Fruit fly (Drosophila melanogaster): ENCODE data around the gene Tgi.

The Tgi gene

dm6 chr3L:13477453-13478184 is 9.0 kb upstream of the Tgi start, which contains the start of gene stv (continued):
- TF ChIP-seq CG9932 (GFP tag; IDR thresholded peaks at IDR 0.05) (peak; percentile 30; the same call in 1 of the 2 replicates), insv (GFP tag; optimal IDR thresholded peaks at IDR 0.05) (no peak), crol (GFP tag; IDR thresholded peaks at IDR 0.05) (peak; percentile 70), stc (GFP tag; IDR thresholded peaks at IDR 0.05) (0 out of 2 replicates have a peak, but pooled peaks have one; percentile 35), Atf6 (GFP tag; IDR thresholded peaks at IDR 0.05) (peak; percentile 7; the same call in 1 of the 2 replicates), CG10543 (GFP tag; optimal IDR thresholded peaks at IDR 0.05) (peak; percentile 57), CG6175 (GFP tag; IDR thresholded peaks at IDR 0.05) (0 out of 3 replicates have a peak, but pooled peaks have one; percentile 28), sob (GFP tag; IDR thresholded peaks at IDR 0.05) (0 out of 2 replicates have a peak, but pooled peaks have one; percentile 7), dysf (GFP tag; IDR thresholded peaks at IDR 0.05) (peak; percentile 6; the same call in 1 of the 3 replicates), unpg (GFP tag; optimal IDR thresholded peaks at IDR 0.05) (no peak), Jarid2 (GFP tag; optimal IDR thresholded peaks at IDR 0.05) (peak; percentile 93), otp (GFP tag; IDR thresholded peaks at IDR 0.05) (0 out of 3 replicates have a peak, but pooled peaks have one; percentile 41), mirr (GFP tag; optimal IDR thresholded peaks at IDR 0.05) (peak; percentile 11), CG12744 (GFP tag; optimal IDR thresholded peaks at IDR 0.05) (no peak), CG17359 (tag; optimal IDR thresholded peaks at IDR 0.05) (no peak), CG14441 (GFP tag; IDR thresholded peaks at IDR 0.05) (peak; percentile 27; the same call in 1 of the 2 replicates), CG6813 (GFP tag; optimal IDR thresholded peaks at IDR 0.05) (peak; percentile 7), z (GFP tag; IDR thresholded peaks at IDR 0.05) (0 out of 3 replicates have a peak, but pooled peaks have one; percentile 31), NFAT (GFP tag; IDR thresholded peaks at IDR 0.05) (peak; percentile 56; the same call in 1 of the 2 replicates), CG11456 (GFP tag; IDR thresholded peaks at IDR 0.05) (peak; percentile 37; the same call in 2 of the 3 replicates), sr (GFP tag; IDR thresholded peaks at IDR 0.05) (peak; percentile 64; the same call in 2 of the 3 replicates), Six4 (GFP tag; optimal IDR thresholded peaks at IDR 0.05) (no peak), ci (GFP tag; IDR thresholded peaks at IDR 0.05) (0 out of 3 replicates have a peak, but pooled peaks have one; percentile 36), B-H1 (GFP tag; IDR thresholded peaks at IDR 0.05) (peak; percentile 23; the same call in 1 of the 3 replicates), CG4360 (GFP tag; IDR thresholded peaks at IDR 0.05) (peak; percentile 86), Gug (GFP tag; IDR thresholded peaks at IDR 0.05) (peak; percentile 28; the same call in 1 of the 4 replicates), H2.0 (GFP tag; IDR thresholded peaks at IDR 0.05) (no peak), BtbVII (GFP tag; optimal IDR thresholded peaks at IDR 0.05) (peak; percentile 28), slbo (GFP tag; IDR thresholded peaks at IDR 0.05) (peak; percentile 38; the same call in 1 of the 2 replicates), ftz-f1 (GFP tag; optimal IDR thresholded peaks at IDR 0.05) (peak; percentile 28), Bgb (GFP tag; IDR thresholded peaks at IDR 0.05; ENCODE audit: partially characterized antibody) (0 out of 2 replicates have a peak, but pooled peaks have one; percentile 31), CG4707 (GFP tag; optimal IDR thresholded peaks at IDR 0.05) (no peak), aop (GFP tag; IDR thresholded peaks at IDR 0.05) (no peak), CG32767 (GFP tag; IDR thresholded peaks at IDR 0.05) (0 out of 2 replicates have a peak, but pooled peaks have one; percentile 10), Med (GFP tag) (peak; percentile 49), CG12299 (tag; optimal IDR thresholded peaks at IDR 0.05) (no peak), CG10431 (GFP tag; optimal IDR thresholded peaks at IDR 0.05) (peak; percentile 8), CG18599 (GFP tag; optimal IDR thresholded peaks at IDR 0.05) (peak; percentile 39), CG15514 (GFP tag; optimal IDR thresholded peaks at IDR 0.05) (peak; percentile 2), Vsx1 (GFP tag; optimal IDR thresholded peaks at IDR 0.05) (no peak), tna (GFP tag; IDR thresholded peaks at IDR 0.05; ENCODE audit: partially characterized antibody) (peak; percentile 21; the same call in 1 of the 2 replicates), Rfx (GFP tag; IDR thresholded peaks at IDR 0.05) (peak; percentile 45; the same call in 1 of the 2 replicates), CG10321 (GFP tag; IDR thresholded peaks at IDR 0.05) (peak; percentile 29; the same call in 1 of the 2 replicates), inv (GFP tag; IDR thresholded peaks at IDR 0.05; ENCODE audit: partially characterized antibody) (peak; percentile 6; the same call in 1 of the 2 replicates), CG13894 (tag; optimal IDR thresholded peaks at IDR 0.05) (peak; percentile 26), Dbx (GFP tag; IDR thresholded peaks at IDR 0.05) (peak; percentile 29; the same call in 2 of the 3 replicates), CG42726 (GFP tag; IDR thresholded peaks at IDR 0.05; ENCODE audit: partially characterized antibody) (peak; percentile 46; the same call in 1 of the 2 replicates)
